5 fruit fly cellular contexts compared by ENCODE assay signal in genomic region chrX:7937588-7938481, dm6.
TF ChIP-seq lines count a peak whose summit lies in the region.

No protein-coding gene starts in this region.

TF ChIP-seq in whole organism, adult, 20 proteins besides CTCF, POLR2A, EP300 and RAD21 (continued from another document):
- peak; percentile 85 for TF ChIP-seq tj (GFP tag; optimal IDR thresholded peaks at IDR 0.05; lab: Kevin White, UChicago)

TF ChIP-seq in whole organism, embryonic, 481 proteins besides CTCF, POLR2A, EP300 and RAD21 (continued from another document and continues in another):
- TF ChIP-seq lola (GFP tag; optimal IDR thresholded peaks at IDR 0.05; lab: Kevin White, UChicago) (peak in 1 of 3 experiments; percentile 92), CG8478 (optimal IDR thresholded peaks at IDR 0.05; lab: Kevin White, UChicago) (peak; percentile 98), bowl (GFP tag; IDR thresholded peaks at IDR 0.05; lab: Robert Waterston, UW) (peak; percentile 31; the same call in 1 of the 2 replicates), Doc2 (GFP tag; IDR thresholded peaks at IDR 0.05; lab: Robert Waterston, UW) (no peak), ind (GFP tag; optimal IDR thresholded peaks at IDR 0.05; lab: Kevin White, UChicago) (peak; percentile 75), Spps (tag; optimal IDR thresholded peaks at IDR 0.05; lab: Kevin White, UChicago) (peak; percentile 54), bbx (GFP tag; IDR thresholded peaks at IDR 0.05; lab: Robert Waterston, UW; ENCODE audit: partially characterized antibody) (no peak), btn (GFP tag; optimal IDR thresholded peaks at IDR 0.05; lab: Kevin White, UChicago) (peak; percentile 59), bsh (GFP tag; optimal IDR thresholded peaks at IDR 0.05; lab: Kevin White, UChicago) (peak; percentile 66 to 87), Scr (GFP tag; IDR thresholded peaks at IDR 0.05; lab: Robert Waterston, UW; ENCODE audit: partially characterized antibody) (no peak), so (GFP tag; IDR thresholded peaks at IDR 0.05; lab: Robert Waterston, UW) (peak; percentile 59; the same call in 1 of the 3 replicates), HmgZ (tag; optimal IDR thresholded peaks at IDR 0.05; lab: Kevin White, UChicago) (no peak), Antp (GFP tag; optimal IDR thresholded peaks at IDR 0.05; lab: Kevin White, UChicago) (peak; percentile 79), CG17186 (GFP tag; optimal IDR thresholded peaks at IDR 0.05; lab: Kevin White, UChicago) (peak; percentile 54), CG3407 (GFP tag; optimal IDR thresholded peaks at IDR 0.05; lab: Kevin White, UChicago) (peak; percentile 76), CG8388 (GFP tag; optimal IDR thresholded peaks at IDR 0.05; lab: Kevin White, UChicago) (peak; percentile 82), cato (GFP tag; optimal IDR thresholded peaks at IDR 0.05; lab: Kevin White, UChicago; ENCODE audit: borderline replicate concordance) (peak; percentile 74), Mad (GFP tag; optimal IDR thresholded peaks at IDR 0.05; lab: Kevin White, UChicago) (peak; percentile 46), Atf6 (GFP tag; IDR thresholded peaks at IDR 0.05; lab: Robert Waterston, UW) (peak; percentile 23; the same call in 1 of the 2 replicates), E2f1 (GFP tag; IDR thresholded peaks at IDR 0.05; lab: Robert Waterston, UW) (peak; percentile 58), CG8765 (GFP tag; IDR thresholded peaks at IDR 0.05; lab: Robert Waterston, UW) (no peak), Chrac-16 (GFP tag; optimal IDR thresholded peaks at IDR 0.05; lab: Kevin White, UChicago) (peak; percentile 82), fru (optimal IDR thresholded peaks at IDR 0.05; lab: Kevin White, UChicago) (no peak), crc (GFP tag; optimal IDR thresholded peaks at IDR 0.05; lab: Kevin White, UChicago) (peak; percentile 57), CG2129 (GFP tag; IDR thresholded peaks at IDR 0.05; lab: Robert Waterston, UW; ENCODE audit: partially characterized antibody) (no peak), nerfin-2 (GFP tag; IDR thresholded peaks at IDR 0.05; lab: Robert Waterston, UW; ENCODE audit: partially characterized antibody) (no peak), lbe (GFP tag; optimal IDR thresholded peaks at IDR 0.05; lab: Kevin White, UChicago) (no peak), zfh1 (GFP tag; IDR thresholded peaks at IDR 0.05; lab: Robert Waterston, UW) (peak; percentile 71), Dp (GFP tag; optimal IDR thresholded peaks at IDR 0.05; lab: Kevin White, UChicago) (no peak), CG7928 (GFP tag; optimal IDR thresholded peaks at IDR 0.05; lab: Kevin White, UChicago) (no peak), hbn (GFP tag; IDR thresholded peaks at IDR 0.05; lab: Robert Waterston, UW; ENCODE audit: partially characterized antibody) (no peak)

TF ChIP-seq in whole organism, prepupa, 60 proteins besides CTCF, POLR2A, EP300 and RAD21 (continued from another document and continues in another):
- peak; percentile 70 for TF ChIP-seq CG3032 (tag; optimal IDR thresholded peaks at IDR 0.05; lab: Kevin White, UChicago)
- peak; percentile 91 for TF ChIP-seq Hr39 (GFP tag; optimal IDR thresholded peaks at IDR 0.05; lab: Kevin White, UChicago)
- TF ChIP-seq acj6 (GFP tag; optimal IDR thresholded peaks at IDR 0.05; lab: Kevin White, UChicago), result peak; percentile 78
- peak; percentile 78 for TF ChIP-seq CG34406 (GFP tag; optimal IDR thresholded peaks at IDR 0.05; lab: Kevin White, UChicago)
- TF ChIP-seq Sox14 (GFP tag; optimal IDR thresholded peaks at IDR 0.05; lab: Kevin White, UChicago), result peak; percentile 88
- peak; percentile 56 for TF ChIP-seq dsx (GFP tag; optimal IDR thresholded peaks at IDR 0.05; lab: Kevin White, UChicago; ENCODE audit: poor library complexity, severe bottlenecking)
- peak; percentile 80 for TF ChIP-seq CG8632 (GFP tag; optimal IDR thresholded peaks at IDR 0.05; lab: Kevin White, UChicago)
- peak; percentile 39 for TF ChIP-seq vri (GFP tag; optimal IDR thresholded peaks at IDR 0.05; lab: Kevin White, UChicago)
- TF ChIP-seq ss (GFP tag; optimal IDR thresholded peaks at IDR 0.05; lab: Kevin White, UChicago), result peak; percentile 64 to 75
- TF ChIP-seq CG6808 (GFP tag; optimal IDR thresholded peaks at IDR 0.05; lab: Kevin White, UChicago), result peak; percentile 78
- peak; percentile 80 for TF ChIP-seq Sox15 (GFP tag; optimal IDR thresholded peaks at IDR 0.05; lab: Kevin White, UChicago)
- peak; percentile 80 for TF ChIP-seq OdsH (GFP tag; optimal IDR thresholded peaks at IDR 0.05; lab: Kevin White, UChicago)
- peak; percentile 85 for TF ChIP-seq cyc (GFP tag; optimal IDR thresholded peaks at IDR 0.05; lab: Kevin White, UChicago)
- peak; percentile 62 for TF ChIP-seq Ets96B (tag; optimal IDR thresholded peaks at IDR 0.05; lab: Kevin White, UChicago)
- TF ChIP-seq lz (GFP tag; optimal IDR thresholded peaks at IDR 0.05; lab: Kevin White, UChicago), result peak; percentile 91
- TF ChIP-seq CG15336 (GFP tag; IDR thresholded peaks at IDR 0.05; lab: Robert Waterston, UW), result peak; percentile 85
- TF ChIP-seq CG6792 (GFP tag; optimal IDR thresholded peaks at IDR 0.05; lab: Kevin White, UChicago), result peak; percentile 87
- peak; percentile 87 for TF ChIP-seq CG31627 (GFP tag; optimal IDR thresholded peaks at IDR 0.05; lab: Kevin White, UChicago)
- TF ChIP-seq esn (GFP tag; optimal IDR thresholded peaks at IDR 0.05; lab: Kevin White, UChicago), result peak; percentile 90
- peak; percentile 81 for TF ChIP-seq net (GFP tag; optimal IDR thresholded peaks at IDR 0.05; lab: Kevin White, UChicago)
- TF ChIP-seq CG8119 (GFP tag; IDR thresholded peaks at IDR 0.05; lab: Robert Waterston, UW), result peak; percentile 87
- TF ChIP-seq topi (GFP tag; optimal IDR thresholded peaks at IDR 0.05; lab: Kevin White, UChicago), result peak; percentile 91
- TF ChIP-seq fd85E (GFP tag; optimal IDR thresholded peaks at IDR 0.05; lab: Kevin White, UChicago), result peak; percentile 42
- TF ChIP-seq Sox102F (GFP tag; optimal IDR thresholded peaks at IDR 0.05; lab: Kevin White, UChicago), result peak; percentile 81
- TF ChIP-seq CG32006 (GFP tag; optimal IDR thresholded peaks at IDR 0.05; lab: Kevin White, UChicago), result peak; percentile 96
- TF ChIP-seq Ets21C (GFP tag; optimal IDR thresholded peaks at IDR 0.05; lab: Kevin White, UChicago), result peak; percentile 83
- TF ChIP-seq CG4318 (GFP tag; optimal IDR thresholded peaks at IDR 0.05; lab: Kevin White, UChicago), result peak; percentile 92
- TF ChIP-seq svp (GFP tag; lab: Kevin White, UChicago), result peak; percentile 95
- TF ChIP-seq Lpt (GFP tag; optimal IDR thresholded peaks at IDR 0.05; lab: Kevin White, UChicago), result peak; percentile 50
- TF ChIP-seq Hr38 (GFP tag; optimal IDR thresholded peaks at IDR 0.05; lab: Kevin White, UChicago), result peak; percentile 2
- peak; percentile 74 for TF ChIP-seq Gug (GFP tag; IDR thresholded peaks at IDR 0.05; lab: Robert Waterston, UW)
- TF ChIP-seq Met (GFP tag; optimal IDR thresholded peaks at IDR 0.05; lab: Kevin White, UChicago), result peak; percentile 89
- TF ChIP-seq Blimp-1 (GFP tag; optimal IDR thresholded peaks at IDR 0.05; lab: Kevin White, UChicago), result peak; percentile 61

TF ChIP-seq in whole organism, pupa, 21 proteins besides CTCF, POLR2A, EP300 and RAD21 (continued from another document):
- no peak; the same call in 1 of the 2 replicates for TF ChIP-seq CG12605 (GFP tag; IDR thresholded peaks at IDR 0.05; lab: Robert Waterston, UW)

TF ChIP-seq in whole organism, wandering third instar larva, 38 proteins besides CTCF, POLR2A, EP300 and RAD21 (continued from another document):
- TF ChIP-seq sv (GFP tag; optimal IDR thresholded peaks at IDR 0.05; lab: Kevin White, UChicago), result peak; percentile 56
- TF ChIP-seq rgr (GFP tag; optimal IDR thresholded peaks at IDR 0.05; lab: Kevin White, UChicago), result peak; percentile 54
- TF ChIP-seq Sp1 (GFP tag; optimal IDR thresholded peaks at IDR 0.05; lab: Kevin White, UChicago), result peak; percentile 77
- no peak for TF ChIP-seq tai (GFP tag; optimal IDR thresholded peaks at IDR 0.05; lab: Kevin White, UChicago)
- TF ChIP-seq N (GFP tag; optimal IDR thresholded peaks at IDR 0.05; lab: Kevin White, UChicago), result peak; percentile 64
- TF ChIP-seq usp (GFP tag; optimal IDR thresholded peaks at IDR 0.05; lab: Kevin White, UChicago), result no peak
- TF ChIP-seq Myc (optimal IDR thresholded peaks at IDR 0.05; lab: Kevin White, UChicago), result no peak
- peak; percentile 71 for TF ChIP-seq ey (GFP tag; optimal IDR thresholded peaks at IDR 0.05; lab: Kevin White, UChicago)
- peak in 1 of 2 experiments; percentile 23 for TF ChIP-seq dl (GFP tag; optimal IDR thresholded peaks at IDR 0.05; lab: Kevin White, UChicago; ENCODE audit: insufficient read depth in 1 of 2, partially characterized antibody in 2 of 2)
- TF ChIP-seq lola (GFP tag; optimal IDR thresholded peaks at IDR 0.05; lab: Kevin White, UChicago), result no peak
- TF ChIP-seq Hnf4 (GFP tag; optimal IDR thresholded peaks at IDR 0.05; lab: Kevin White, UChicago), result peak; percentile 16
- TF ChIP-seq Hr83 (GFP tag; optimal IDR thresholded peaks at IDR 0.05; lab: Kevin White, UChicago; ENCODE audit: poor library complexity, severe bottlenecking), result peak; percentile 52
- TF ChIP-seq OdsH (GFP tag; optimal IDR thresholded peaks at IDR 0.05; lab: Kevin White, UChicago), result peak; percentile 66
- no peak for TF ChIP-seq Hr78 (GFP tag; optimal IDR thresholded peaks at IDR 0.05; lab: Kevin White, UChicago)
- no peak for TF ChIP-seq GATAd (GFP tag; optimal IDR thresholded peaks at IDR 0.05; lab: Kevin White, UChicago)
- TF ChIP-seq brk (GFP tag; optimal IDR thresholded peaks at IDR 0.05; lab: Kevin White, UChicago), result no peak
- TF ChIP-seq HLH106 (tag; optimal IDR thresholded peaks at IDR 0.05; lab: Kevin White, UChicago), result peak; percentile 74
